Fruit fly (Drosophila melanogaster) whole organism, embryonic: ENCODE results near the gene CG43208.

Experiments used
- CG12769 ChIP-seq: fragments of 200-800 bp; sonication (Bioruptor generic); optimal IDR thresholded peaks from 2 replicates; lab custom pipeline; 2019; ENCODE audit warnings: missing biosample characterization, mild to moderate bottlenecking, missing genetic modification characterization, moderate library complexity
- CG1529 ChIP-seq: fragments of 200-800 bp; sonication (Bioruptor generic); optimal IDR thresholded peaks from 3 replicates; lab custom pipeline; 2018; ENCODE audit warnings: missing biosample characterization, missing genetic modification characterization
- CG17829 ChIP-seq: fragments of 200-800 bp; optimal IDR thresholded peaks from 2 replicates; lab custom pipeline; 2019; ENCODE audit warnings: missing biosample characterization, mild to moderate bottlenecking, missing genetic modification characterization, moderate library complexity
- CG2712 ChIP-seq: fragments of 200-800 bp; optimal IDR thresholded peaks from 3 replicates; lab custom pipeline; 2019; ENCODE audit warnings: missing biosample characterization, mild to moderate bottlenecking, missing genetic modification characterization, moderate library complexity
- CG6683 ChIP-seq: fragments of 200-800 bp; sonication (Bioruptor generic); optimal IDR thresholded peaks from 2 replicates; lab custom pipeline; 2017; ENCODE audit warnings: missing biosample characterization, mild to moderate bottlenecking, missing genetic modification characterization, missing genetic modification reagents
- CG9932 ChIP-seq: fragments of 200-800 bp; sonication (Bioruptor generic); IDR thresholded peaks from 2 replicates; pipeline ENCODE4 v1.3.6; 2022; ENCODE audit warnings: missing biosample characterization, missing genetic modification characterization
- Dfd ChIP-seq, 2 experiments: fragments of >200 bp; optimal IDR thresholded peaks; 2 replicates each; lab custom pipeline; 2017; ENCODE audit warnings: missing biosample characterization in 2 of 2, missing genetic modification characterization in 2 of 2
- NC2β ChIP-seq: fragments of 200-800 bp; sonication (Bioruptor generic); optimal IDR thresholded peaks from 2 replicates; lab custom pipeline; 2016; ENCODE audit warnings: missing biosample characterization, missing genetic modification characterization
- gfzf ChIP-seq: fragments of 200-800 bp; sonication (Bioruptor generic); optimal IDR thresholded peaks from 2 replicates; lab custom pipeline; 2016; ENCODE audit warnings: missing biosample characterization, mild to moderate bottlenecking, missing genetic modification characterization, moderate library complexity

DNA sequence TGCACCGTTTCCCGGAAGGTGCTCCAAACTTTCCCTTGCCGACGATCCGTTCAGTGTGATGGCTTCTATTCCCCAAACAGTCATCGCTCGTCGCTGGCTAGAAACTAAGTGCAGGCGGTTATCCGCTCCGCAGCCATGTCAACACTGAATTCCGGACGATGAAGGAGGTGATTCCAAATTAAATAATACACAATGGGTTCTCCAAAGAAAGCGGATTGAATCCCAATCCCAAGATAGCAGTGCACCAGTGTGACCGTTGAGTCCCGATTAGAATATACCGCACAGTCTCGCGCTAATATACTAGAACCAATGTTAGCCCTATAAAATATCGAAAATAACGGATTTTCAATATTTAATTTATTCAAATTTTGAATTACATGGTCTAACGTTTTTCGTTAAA is 31.5 kb upstream of the CG43208 start, which contains the start of gene TBC1D5:
- TF ChIP-seq CG12769 (tag; lab: Kevin White, UChicago) (no peak), NC2β (GFP tag; lab: Kevin White, UChicago) (no peak), Dfd (GFP tag; optimal IDR thresholded peaks at IDR 0.05; lab: Kevin White, UChicago) (no peak), CG1529 (GFP tag; lab: Kevin White, UChicago) (no peak), CG9932 (GFP tag; lab: Robert Waterston, UW) (no peak), CG2712 (no peak), gfzf (GFP tag; lab: Kevin White, UChicago) (peak; percentile 88), CG6683 (GFP tag; lab: Kevin White, UChicago) (no peak), CG17829 (tag; lab: Kevin White, UChicago) (peak; percentile 7)
